Worm (Caenorhabditis elegans) whole organism, L2 larva: ENCODE data around the gene Y55B1AR.2.

Experiments used
- lin-11 ChIP-seq: fragments of 150-350 bp; sonication (generic microtip); optimal IDR thresholded peaks from 2 replicates; lab custom pipeline; 2014; ENCODE audit warnings: missing biosample characterization, missing genetic modification characterization, inconsistent platforms, mixed read lengths
- mdl-1 ChIP-seq, 2 experiments: fragments of 150-350 bp in 1 of 2; sonication (generic microtip) in 1 of 2; optimal IDR thresholded peaks; 2 replicates each; lab custom pipeline; 2017; ENCODE audit warnings: missing biosample characterization in 2 of 2, missing genetic modification characterization in 2 of 2
- nhr-11 ChIP-seq: fragments of 150-350 bp; optimal IDR thresholded peaks from 2 replicates; lab custom pipeline; 2014; ENCODE audit warnings: missing biosample characterization, missing genetic modification characterization
- snpc-4 ChIP-seq: fragments of 150-350 bp; optimal IDR thresholded peaks from 2 replicates; lab custom pipeline; 2014; ENCODE audit warnings: missing biosample characterization, missing genetic modification characterization

ce11 chrIII:641759-642158 is 43.2 kb upstream of the Y55B1AR.2 start, which contains the start of gene W06E11.1:
- TF ChIP-seq snpc-4 (tag; lab: Kevin White, UChicago) (no peak), nhr-11 (tag; lab: Kevin White, UChicago) (no peak), lin-11 (tag; lab: Kevin White, UChicago) (no peak), mdl-1 (tag; optimal IDR thresholded peaks at IDR 0.05; lab: Kevin White, UChicago) (no peak)
